Worm (Caenorhabditis elegans): ENCODE measurements around the gene sra-39.

Gene sra-39

DNA sequence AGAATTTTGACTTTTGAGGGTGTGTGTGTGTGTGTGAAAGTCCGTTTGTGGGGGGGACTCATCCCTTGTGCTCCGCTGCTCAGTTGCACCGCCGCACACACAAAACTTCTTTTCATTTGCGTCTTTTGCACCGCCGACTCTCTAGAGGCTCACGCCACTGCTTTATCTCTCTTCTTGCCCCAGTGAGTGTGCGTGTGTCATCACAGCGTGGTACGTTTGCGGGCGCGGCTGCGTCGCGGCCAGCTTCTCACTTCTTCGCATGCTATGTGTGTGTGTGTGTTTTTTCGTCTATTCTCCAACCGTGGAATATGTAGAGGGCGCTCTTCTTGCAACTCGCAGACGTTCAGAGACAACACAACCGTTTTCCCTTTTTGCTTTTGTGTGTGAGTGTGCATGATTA is 42.3 kb upstream of the sra-39 start (continued):
- TF ChIP-seq dve-1 (tag; optimal IDR thresholded peaks at IDR 0.05) (no peak), ceh-22 (tag; optimal IDR thresholded peaks at IDR 0.05) (no peak), gmeb-2 (tag; optimal IDR thresholded peaks at IDR 0.05) (peak; percentile 5), che-1 (tag; optimal IDR thresholded peaks at IDR 0.05) (no peak), dmd-4 (tag; optimal IDR thresholded peaks at IDR 0.05; ENCODE audit: borderline replicate concordance) (peak; percentile 13), odd-2 (tag; optimal IDR thresholded peaks at IDR 0.05) (no peak), lin-11 (tag; optimal IDR thresholded peaks at IDR 0.05) (no peak), madf-2 (tag; optimal IDR thresholded peaks at IDR 0.05) (peak; percentile 9), hlh-8 (tag; optimal IDR thresholded peaks at IDR 0.05) (no peak), T23F11.4 (GFP tag; optimal IDR thresholded peaks at IDR 0.05) (no peak), sdc-2 (tag; optimal IDR thresholded peaks at IDR 0.05) (peak; percentile 52), ttx-3 (tag; optimal IDR thresholded peaks at IDR 0.05) (no peak), pqm-1 (tag; optimal IDR thresholded peaks at IDR 0.05) (no peak), elt-4 (tag; optimal IDR thresholded peaks at IDR 0.05) (no peak), tbx-7 (tag; optimal IDR thresholded peaks at IDR 0.05) (no peak), ceh-2 (tag; optimal IDR thresholded peaks at IDR 0.05) (no peak), ceh-48 (tag; optimal IDR thresholded peaks at IDR 0.05) (no peak), mec-3 (tag; optimal IDR thresholded peaks at IDR 0.05; ENCODE audit: borderline replicate concordance) (no peak), ceh-45 (GFP tag; IDR thresholded peaks at IDR 0.05) (no peak), ceh-18 (tag; optimal IDR thresholded peaks at IDR 0.05) (peak; percentile 61)

- TF ChIP-seq elt-2 (tag; optimal IDR thresholded peaks at IDR 0.05) (no peak), madf-2 (tag; optimal IDR thresholded peaks at IDR 0.05) (no peak), hlh-30 (tag; optimal IDR thresholded peaks at IDR 0.05; ENCODE audit: insufficient read depth) (no peak), Y22D7AL.16 (tag; optimal IDR thresholded peaks at IDR 0.05) (no peak), tbx-2 (tag; optimal IDR thresholded peaks at IDR 0.05) (no peak), unc-86 (tag; optimal IDR thresholded peaks at IDR 0.05) (no peak), unc-55 (GFP tag; optimal IDR thresholded peaks at IDR 0.05) (no peak), che-1 (tag; optimal IDR thresholded peaks at IDR 0.05) (no peak), dve-1 (tag; optimal IDR thresholded peaks at IDR 0.05) (no peak), ceh-31 (tag; optimal IDR thresholded peaks at IDR 0.05) (no peak)
These were observed 41.9 kb upstream of the sra-39 start for ce11 chrX:13945090-13945489.

DNA sequence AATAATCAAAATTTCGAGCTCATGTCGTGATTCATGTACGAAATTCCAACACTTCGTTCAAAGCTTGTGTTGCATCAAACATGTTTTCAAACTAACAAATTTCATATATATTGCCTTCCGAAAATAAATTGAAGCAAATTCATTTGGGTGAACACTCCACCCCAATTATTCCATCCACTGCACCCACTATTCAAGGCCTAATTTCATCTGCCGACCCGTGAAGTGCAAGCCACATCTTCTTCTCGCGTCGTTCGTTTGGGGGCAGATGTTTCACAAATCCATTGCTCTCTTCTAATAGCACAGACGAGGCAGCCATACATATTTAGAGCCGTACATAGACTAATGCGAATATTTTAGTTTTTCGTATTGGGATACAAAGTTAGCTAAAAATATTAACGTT is 41.0 kb upstream of the sra-39 start:
- TF ChIP-seq ceh-31 (tag; optimal IDR thresholded peaks at IDR 0.05) (peak; percentile 64), unc-42 (tag; optimal IDR thresholded peaks at IDR 0.05) (peak; percentile 96), pha-2 (tag; optimal IDR thresholded peaks at IDR 0.05) (no peak), pax-1 (tag; optimal IDR thresholded peaks at IDR 0.05) (no peak), ahr-1 (tag; optimal IDR thresholded peaks at IDR 0.05) (no peak)

ce11 chrX:13941865-13942264 is 38.6 kb upstream of the sra-39 start:
- TF ChIP-seq ceh-48 (tag; optimal IDR thresholded peaks at IDR 0.05), result no peak
- no peak for TF ChIP-seq K09A11.1 (tag; optimal IDR thresholded peaks at IDR 0.05; ENCODE audit: insufficient read depth)
- no peak for TF ChIP-seq unc-42 (tag; optimal IDR thresholded peaks at IDR 0.05)
- no peak for TF ChIP-seq zip-5 (tag; optimal IDR thresholded peaks at IDR 0.05)
- TF ChIP-seq che-1 (tag; optimal IDR thresholded peaks at IDR 0.05), result no peak
- TF ChIP-seq dmd-4 (tag; optimal IDR thresholded peaks at IDR 0.05; ENCODE audit: borderline replicate concordance), result no peak
- TF ChIP-seq ceh-9 (tag; optimal IDR thresholded peaks at IDR 0.05), result no peak
- TF ChIP-seq mec-3 (tag; optimal IDR thresholded peaks at IDR 0.05; ENCODE audit: borderline replicate concordance), result no peak
- no peak for TF ChIP-seq unc-3 (GFP tag; conservative IDR thresholded peaks at IDR 0.05)
- TF ChIP-seq unc-3 (tag; optimal IDR thresholded peaks at IDR 0.05), result no peak
- TF ChIP-seq pqm-1 (tag; optimal IDR thresholded peaks at IDR 0.05), result no peak
- no peak for TF ChIP-seq hlh-6 (tag; optimal IDR thresholded peaks at IDR 0.05)
- no peak for TF ChIP-seq nfya-1 (tag; optimal IDR thresholded peaks at IDR 0.05)
- no peak for TF ChIP-seq dve-1 (tag; optimal IDR thresholded peaks at IDR 0.05)
- no peak for TF ChIP-seq nhr-11 (tag; optimal IDR thresholded peaks at IDR 0.05)
- no peak for TF ChIP-seq unc-86 (tag; optimal IDR thresholded peaks at IDR 0.05)
